Fruit fly (Drosophila melanogaster): Measurements from ENCODE around the gene senju.
A peak's percentile ranks its signal among the peaks of the same experiment; 100 is the strongest.

senju gene

dm6 chr2L:5100577-5100976 lies 47.9 kb downstream of the senju start, which contains the start of gene Msp300:
TSS of gene Msp300 (plus strand) at chr2L:5100877.
- TF ChIP-seq CG13204 (GFP tag; optimal IDR thresholded peaks at IDR 0.05), result no peak
- TF ChIP-seq D1 (tag; optimal IDR thresholded peaks at IDR 0.05), result no peak
- TF ChIP-seq CG8159 (tag; optimal IDR thresholded peaks at IDR 0.05), result no peak
- TF ChIP-seq Pif1B (GFP tag; optimal IDR thresholded peaks at IDR 0.05), result no peak
- TF ChIP-seq CG34367 (tag; optimal IDR thresholded peaks at IDR 0.05), result no peak
- no peak for TF ChIP-seq rn (GFP tag; IDR thresholded peaks at IDR 0.05)
- TF ChIP-seq EcR (GFP tag; optimal IDR thresholded peaks at IDR 0.05), result no peak
- no peak for TF ChIP-seq CG8301 (tag; optimal IDR thresholded peaks at IDR 0.05)
- TF ChIP-seq CG4496 (GFP tag; IDR thresholded peaks at IDR 0.05), result no peak
- no peak for TF ChIP-seq CG10348 (GFP tag; IDR thresholded peaks at IDR 0.05)
- TF ChIP-seq Ets98B (GFP tag; IDR thresholded peaks at IDR 0.05), result no peak
- TF ChIP-seq CG15710 (tag; optimal IDR thresholded peaks at IDR 0.05), result no peak
- no peak for TF ChIP-seq CG9948 (tag; optimal IDR thresholded peaks at IDR 0.05)
- TF ChIP-seq CG12605 (GFP tag; IDR thresholded peaks at IDR 0.05), result no peak
- TF ChIP-seq CG32121 (GFP tag; IDR thresholded peaks at IDR 0.05), result no peak
- TF ChIP-seq fd96Ca (GFP tag; IDR thresholded peaks at IDR 0.05), result no peak

- TF ChIP-seq CG32121 (GFP tag; IDR thresholded peaks at IDR 0.05), result peak; percentile 57
- no peak for TF ChIP-seq Pif1A (GFP tag; optimal IDR thresholded peaks at IDR 0.05)
Observed at dm6 chr2L:5103733-5104132, 51.1 kb downstream of the senju start.
